Worm (Caenorhabditis elegans) whole organism, mixed stage, embryonic: ENCODE measurements around the gene fbxb-22.

Experiments
- bed-3 ChIP-seq: fragments of 200-800 bp; sonication (Bioruptor generic); optimal IDR thresholded peaks from 3 replicates; lab custom pipeline; 2018; ENCODE audit warnings: mild to moderate bottlenecking, missing genetic modification characterization, moderate library complexity, missing compliant biosample characterization
- blmp-1 ChIP-seq: fragments of 150-350 bp; optimal IDR thresholded peaks from 2 replicates; lab custom pipeline; 2014; ENCODE audit warnings: missing biosample characterization, missing genetic modification characterization
- ceh-39 ChIP-seq: fragments of 150-350 bp; optimal IDR thresholded peaks from 2 replicates; lab custom pipeline; 2014; ENCODE audit warnings: missing biosample characterization, missing genetic modification characterization
- ceh-43 ChIP-seq: fragments of 200-800 bp; sonication (Bioruptor generic); optimal IDR thresholded peaks from 2 replicates; lab custom pipeline; 2018; ENCODE audit warnings: mild to moderate bottlenecking, missing genetic modification characterization, moderate library complexity, missing compliant biosample characterization
- ceh-83 ChIP-seq: fragments of 200-800 bp; sonication (Bioruptor generic); optimal IDR thresholded peaks from 2 replicates; lab custom pipeline; 2018; ENCODE audit warnings: mild to moderate bottlenecking, missing genetic modification characterization, missing compliant biosample characterization
- ces-1 ChIP-seq: fragments of 150-350 bp; optimal IDR thresholded peaks from 2 replicates; lab custom pipeline; 2014; ENCODE audit warnings: missing biosample characterization, missing genetic modification reagents, missing genetic modification characterization
- cnd-1 ChIP-seq: fragments of 200-800 bp; sonication (Bioruptor generic); optimal IDR thresholded peaks from 2 replicates; lab custom pipeline; 2018; ENCODE audit warnings: mild to moderate bottlenecking, missing genetic modification characterization, missing compliant biosample characterization
- drap-1 ChIP-seq: fragments of 200-800 bp; sonication (Bioruptor generic); optimal IDR thresholded peaks from 3 replicates; lab custom pipeline; 2018; ENCODE audit warnings: mild to moderate bottlenecking, missing genetic modification characterization, missing compliant biosample characterization
- elt-3 ChIP-seq: fragments of 150-350 bp; optimal IDR thresholded peaks from 2 replicates; lab custom pipeline; 2014; ENCODE audit warnings: missing biosample characterization, missing genetic modification characterization
- flh-1 ChIP-seq: fragments of 200-800 bp; sonication (Bioruptor generic); optimal IDR thresholded peaks from 2 replicates; lab custom pipeline; 2018; ENCODE audit warnings: mild to moderate bottlenecking, missing genetic modification characterization, moderate library complexity, missing compliant biosample characterization
- ham-2 ChIP-seq: fragments of 200-800 bp; sonication (Bioruptor generic); optimal IDR thresholded peaks from 2 replicates; lab custom pipeline; 2018; ENCODE audit warnings: mild to moderate bottlenecking, missing genetic modification characterization, missing compliant biosample characterization
- hlh-1 ChIP-seq: fragments of 150-350 bp; optimal IDR thresholded peaks from 2 replicates; lab custom pipeline; 2014; ENCODE audit warnings: missing biosample characterization, missing genetic modification reagents, missing genetic modification characterization
- lin-32 ChIP-seq: fragments of 200-800 bp; sonication (Bioruptor generic); optimal IDR thresholded peaks from 2 replicates; lab custom pipeline; 2018; ENCODE audit warnings: mild to moderate bottlenecking, missing genetic modification characterization, missing compliant biosample characterization
- mab-5 ChIP-seq: fragments of 150-350 bp; optimal IDR thresholded peaks from 2 replicates; lab custom pipeline; 2014; ENCODE audit warnings: missing biosample characterization, missing genetic modification characterization
- mep-1 ChIP-seq: fragments of 150-350 bp; optimal IDR thresholded peaks from 2 replicates; lab custom pipeline; 2017; ENCODE audit warnings: missing biosample characterization, missing genetic modification reagents, missing genetic modification characterization, inconsistent platforms
- mls-2 ChIP-seq: sonication (generic microtip); optimal IDR thresholded peaks from 2 replicates; lab custom pipeline; 2016; ENCODE audit warnings: mild to moderate bottlenecking, missing genetic modification characterization, moderate library complexity, missing compliant biosample characterization
- nhr-2 ChIP-seq: fragments of 150-350 bp; optimal IDR thresholded peaks from 2 replicates; lab custom pipeline; 2014; ENCODE audit warnings: missing biosample characterization, missing genetic modification characterization
- nhr-237 ChIP-seq: fragments of 150-350 bp; optimal IDR thresholded peaks from 2 replicates; lab custom pipeline; 2014; ENCODE audit warnings: missing biosample characterization, missing genetic modification characterization
- nhr-28 ChIP-seq: fragments of 150-350 bp; optimal IDR thresholded peaks from 2 replicates; lab custom pipeline; 2014; ENCODE audit warnings: missing biosample characterization, missing genetic modification characterization
- nhr-76 ChIP-seq: sonication (generic microtip); optimal IDR thresholded peaks from 2 replicates; lab custom pipeline; 2017; ENCODE audit warnings: missing biosample characterization, missing genetic modification characterization
- pha-4 ChIP-seq: fragments of 150-350 bp; optimal IDR thresholded peaks from 2 replicates; lab custom pipeline; 2018; ENCODE audit warnings: missing biosample characterization, missing genetic modification reagents, missing genetic modification characterization
- sem-2 ChIP-seq: fragments of 200-800 bp; sonication (Bioruptor generic); optimal IDR thresholded peaks from 2 replicates; lab custom pipeline; 2018; ENCODE audit warnings: mild to moderate bottlenecking, missing genetic modification characterization, missing compliant biosample characterization
- sptf-1 ChIP-seq: sonication (generic microtip); optimal IDR thresholded peaks from 2 replicates; lab custom pipeline; 2017; ENCODE audit warnings: mild to moderate bottlenecking, missing genetic modification characterization, moderate library complexity, missing compliant biosample characterization
- tbx-8 ChIP-seq: fragments of 200-800 bp; sonication (Bioruptor generic); optimal IDR thresholded peaks from 2 replicates; lab custom pipeline; 2018; ENCODE audit warnings: mild to moderate bottlenecking, missing genetic modification characterization, moderate library complexity, missing compliant biosample characterization
- unc-120 ChIP-seq: sonication (generic microtip); optimal IDR thresholded peaks from 2 replicates; lab custom pipeline; 2017; ENCODE audit warnings: missing genetic modification characterization, missing compliant biosample characterization; ENCODE audit not compliant: poor library complexity, severe bottlenecking
- unc-39 ChIP-seq: fragments of 150-350 bp; optimal IDR thresholded peaks from 2 replicates; lab custom pipeline; 2014; ENCODE audit warnings: missing biosample characterization, missing genetic modification characterization
- unc-62 ChIP-seq: fragments of 150-350 bp; optimal IDR thresholded peaks from 2 replicates; lab custom pipeline; 2014; ENCODE audit warnings: missing biosample characterization, missing genetic modification reagents, missing genetic modification characterization
- zip-8 ChIP-seq: fragments of 150-350 bp; optimal IDR thresholded peaks from 2 replicates; lab custom pipeline; 2014; ENCODE audit warnings: missing biosample characterization, missing genetic modification characterization

The fbxb-22 gene

ce11 chrIII:11843007-11843406, 40.5 kb downstream of the fbxb-22 start:
- TF ChIP-seq flh-1 (GFP tag; lab: Kevin White, UChicago) (no peak), bed-3 (no peak), unc-39 (tag; lab: Kevin White, UChicago) (no peak), ceh-83 (GFP tag; lab: Kevin White, UChicago) (no peak), nhr-237 (tag; lab: Kevin White, UChicago) (no peak), mab-5 (tag; lab: Kevin White, UChicago) (no peak), nhr-2 (tag; lab: Kevin White, UChicago) (no peak), pha-4 (tag; lab: Kevin White, UChicago) (no peak), sptf-1 (tag; lab: Kevin White, UChicago) (no peak), mls-2 (tag; lab: Kevin White, UChicago) (no peak), ceh-39 (tag; lab: Kevin White, UChicago) (no peak), elt-3 (tag; lab: Kevin White, UChicago) (no peak), nhr-28 (tag; lab: Kevin White, UChicago) (no peak), drap-1 (GFP tag; lab: Kevin White, UChicago) (no peak), unc-62 (GFP tag; lab: Kevin White, UChicago) (no peak), ces-1 (GFP tag; lab: Kevin White, UChicago) (no peak)

DNA sequence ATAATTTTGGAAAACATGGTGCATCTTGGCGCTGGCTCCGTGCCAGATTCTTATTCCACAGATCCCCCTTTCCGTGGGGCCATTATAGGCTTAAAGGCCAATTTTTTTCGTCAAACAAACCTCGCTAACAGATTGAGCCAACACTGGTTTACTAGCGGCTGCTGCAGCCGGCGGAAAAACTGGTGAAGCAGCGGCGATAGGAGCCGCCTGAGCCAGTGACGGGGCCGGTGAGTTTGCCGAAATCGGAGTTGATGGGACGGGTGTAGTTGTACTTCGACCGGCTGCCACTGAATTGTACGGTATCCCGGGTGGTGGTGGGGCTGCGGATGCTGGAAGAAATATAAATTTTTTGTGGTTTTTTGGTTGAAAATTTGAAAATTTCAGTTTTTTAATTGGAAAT, 41.8 kb downstream of the fbxb-22 start:
- TF ChIP-seq blmp-1 (no peak), nhr-237 (tag; lab: Kevin White, UChicago) (no peak), tbx-8 (GFP tag; lab: Kevin White, UChicago) (no peak), hlh-1 (no peak), unc-62 (GFP tag; lab: Kevin White, UChicago) (no peak), ceh-83 (GFP tag; lab: Kevin White, UChicago) (no peak), mep-1 (tag; lab: Kevin White, UChicago) (no peak), ces-1 (GFP tag; lab: Kevin White, UChicago) (no peak), lin-32 (GFP tag; lab: Kevin White, UChicago) (no peak), nhr-28 (tag; lab: Kevin White, UChicago) (no peak), mab-5 (tag; lab: Kevin White, UChicago) (no peak), zip-8 (tag; lab: Kevin White, UChicago) (no peak), unc-39 (tag; lab: Kevin White, UChicago) (no peak)

- TF ChIP-seq bed-3 (no peak), drap-1 (GFP tag; lab: Kevin White, UChicago) (no peak), ceh-83 (GFP tag; lab: Kevin White, UChicago) (no peak), mls-2 (tag; lab: Kevin White, UChicago) (no peak), tbx-8 (GFP tag; lab: Kevin White, UChicago) (no peak), pha-4 (tag; lab: Kevin White, UChicago) (no peak), unc-39 (tag; lab: Kevin White, UChicago) (no peak), ceh-43 (GFP tag; lab: Kevin White, UChicago) (no peak), blmp-1 (no peak), sem-2 (GFP tag; lab: Kevin White, UChicago) (no peak), mep-1 (tag; lab: Kevin White, UChicago) (no peak), flh-1 (GFP tag; lab: Kevin White, UChicago) (no peak), cnd-1 (no peak), zip-8 (tag; lab: Kevin White, UChicago) (no peak), unc-120 (tag; lab: Kevin White, UChicago) (no peak), nhr-76 (no peak), elt-3 (tag; lab: Kevin White, UChicago) (no peak), mab-5 (tag; lab: Kevin White, UChicago) (no peak), nhr-28 (tag; lab: Kevin White, UChicago) (no peak), ham-2 (GFP tag; lab: Kevin White, UChicago) (no peak)
Measured at ce11 chrIII:11836734-11837133, 46.8 kb downstream of the fbxb-22 start.

- TF ChIP-seq zip-8 (tag; lab: Kevin White, UChicago), result peak; percentile 31
- TF ChIP-seq sptf-1 (tag; lab: Kevin White, UChicago), result no peak
Measured at ce11 chrIII:11836054-11836453, 47.5 kb downstream of the fbxb-22 start.

ce11 chrIII:11834783-11835182, 48.8 kb downstream of the fbxb-22 start:
- no peak for TF ChIP-seq unc-62 (GFP tag; lab: Kevin White, UChicago)
- TF ChIP-seq hlh-1, result peak; percentile 9
